Fruit fly (Drosophila melanogaster) whole organism, prepupa: Measurements from ENCODE around the gene CG15373.

Experiments used
- CG11762 ChIP-seq: fragments of 200-800 bp; sonication (Bioruptor generic); optimal IDR thresholded peaks from 3 replicates; lab custom pipeline; 2016; ENCODE audit warnings: missing biosample characterization, missing genetic modification characterization; ENCODE audit not compliant: insufficient read depth
- CG3032 ChIP-seq: fragments of 200-800 bp; optimal IDR thresholded peaks from 2 replicates; lab custom pipeline; 2019; ENCODE audit warnings: missing biosample characterization, mild to moderate bottlenecking, missing genetic modification characterization, moderate library complexity
- CG6808 ChIP-seq: fragments of 200-800 bp; sonication (Bioruptor generic); optimal IDR thresholded peaks from 3 replicates; lab custom pipeline; 2017; ENCODE audit warnings: missing biosample characterization, missing genetic modification characterization, mild to moderate bottlenecking, moderate library complexity, missing genetic modification reagents
- CG6854 ChIP-seq: fragments of 200-800 bp; sonication (Bioruptor generic); optimal IDR thresholded peaks from 2 replicates; lab custom pipeline; 2017; ENCODE audit warnings: missing biosample characterization, mild to moderate bottlenecking, missing genetic modification characterization
- CG8632 ChIP-seq: fragments of 200-800 bp; sonication (Bioruptor generic); optimal IDR thresholded peaks from 3 replicates; lab custom pipeline; 2016; ENCODE audit warnings: missing biosample characterization, missing genetic modification characterization
- CG9139 ChIP-seq: fragments of 200-800 bp; sonication (Bioruptor generic); optimal IDR thresholded peaks from 3 replicates; lab custom pipeline; 2017; ENCODE audit warnings: missing biosample characterization, mild to moderate bottlenecking, missing genetic modification characterization
- Hr39 ChIP-seq: fragments of 200-800 bp; sonication (Bioruptor generic); optimal IDR thresholded peaks from 2 replicates; lab custom pipeline; 2016; ENCODE audit warnings: missing biosample characterization, missing genetic modification characterization
- OdsH ChIP-seq: fragments of 200-800 bp; sonication (Bioruptor generic); optimal IDR thresholded peaks from 3 replicates; lab custom pipeline; 2016; ENCODE audit warnings: missing biosample characterization, missing genetic modification characterization
- achi ChIP-seq: fragments of 200-800 bp; sonication (Bioruptor generic); optimal IDR thresholded peaks from 3 replicates; lab custom pipeline; 2016; ENCODE audit warnings: missing biosample characterization, missing genetic modification characterization
- acj6 ChIP-seq: fragments of 200-800 bp; sonication (Bioruptor generic); optimal IDR thresholded peaks from 3 replicates; lab custom pipeline; 2016; ENCODE audit warnings: missing biosample characterization, missing genetic modification characterization
- eg ChIP-seq: fragments of 200-800 bp; sonication (Bioruptor generic); IDR thresholded peaks from 3 replicates; pipeline ENCODE4 v1.3.6; 2022; ENCODE audit warnings: missing biosample characterization, missing genetic modification characterization
- fd85E ChIP-seq: fragments of 200-800 bp; sonication (Bioruptor generic); optimal IDR thresholded peaks from 3 replicates; lab custom pipeline; 2016; ENCODE audit warnings: missing biosample characterization, missing genetic modification characterization
- fkh ChIP-seq: fragments of 200-800 bp; sonication (Bioruptor generic); optimal IDR thresholded peaks from 3 replicates; lab custom pipeline; 2017; ENCODE audit warnings: missing biosample characterization, mild to moderate bottlenecking, missing genetic modification characterization, moderate library complexity
- topi ChIP-seq: fragments of 200-800 bp; sonication (Bioruptor generic); optimal IDR thresholded peaks from 3 replicates; lab custom pipeline; 2016; ENCODE audit warnings: missing biosample characterization, missing genetic modification characterization

- TF ChIP-seq fkh (GFP tag; lab: Kevin White, UChicago) (peak; percentile 82), acj6 (no peak), CG11762 (GFP tag; lab: Kevin White, UChicago) (no peak), CG3032 (tag; lab: Kevin White, UChicago) (no peak), CG9139 (GFP tag; lab: Kevin White, UChicago) (no peak), fd85E (GFP tag; lab: Kevin White, UChicago) (no peak), achi (GFP tag; lab: Kevin White, UChicago) (no peak), OdsH (GFP tag; lab: Kevin White, UChicago) (no peak), CG8632 (no peak), CG6808 (no peak), topi (GFP tag; lab: Kevin White, UChicago) (no peak), Hr39 (no peak), CG6854 (GFP tag; lab: Kevin White, UChicago) (no peak), eg (GFP tag; lab: Robert Waterston, UW) (no peak)
Observed at dm6 chrX:18082674-18083073, 38.9 kb downstream of the CG15373 start.
